Fruit fly (Drosophila melanogaster) whole organism, prepupa: ENCODE results near the gene CG11444.

Experiments used
- Blimp-1 ChIP-seq: fragments of 200-800 bp; sonication (Bioruptor generic); optimal IDR thresholded peaks from 3 replicates; lab custom pipeline; 2017; ENCODE audit warnings: missing biosample characterization, missing genetic modification characterization, mild to moderate bottlenecking, moderate library complexity, missing genetic modification reagents
- CG1621 ChIP-seq: fragments of 200-800 bp; sonication (Bioruptor generic); optimal IDR thresholded peaks from 3 replicates; lab custom pipeline; 2018; ENCODE audit warnings: missing biosample characterization, mild to moderate bottlenecking, missing genetic modification characterization
- CG3032 ChIP-seq: fragments of 200-800 bp; optimal IDR thresholded peaks from 2 replicates; lab custom pipeline; 2019; ENCODE audit warnings: missing biosample characterization, mild to moderate bottlenecking, missing genetic modification characterization, moderate library complexity
- Ets96B ChIP-seq: fragments of 200-800 bp; optimal IDR thresholded peaks from 2 replicates; lab custom pipeline; 2019; ENCODE audit warnings: missing biosample characterization, mild to moderate bottlenecking, missing genetic modification characterization, moderate library complexity
- Gug ChIP-seq: fragments of 200-800 bp; sonication (Bioruptor generic); IDR thresholded peaks from 2 replicates; pipeline ENCODE4 v1.3.6; 2022; ENCODE audit warnings: missing biosample characterization, missing genetic modification characterization
- OdsH ChIP-seq: fragments of 200-800 bp; sonication (Bioruptor generic); optimal IDR thresholded peaks from 3 replicates; lab custom pipeline; 2016; ENCODE audit warnings: missing biosample characterization, missing genetic modification characterization
- fkh ChIP-seq: fragments of 200-800 bp; sonication (Bioruptor generic); optimal IDR thresholded peaks from 3 replicates; lab custom pipeline; 2017; ENCODE audit warnings: missing biosample characterization, mild to moderate bottlenecking, missing genetic modification characterization, moderate library complexity
- lz ChIP-seq: fragments of 200-800 bp; sonication (Bioruptor generic); optimal IDR thresholded peaks from 3 replicates; lab custom pipeline; 2016; ENCODE audit warnings: missing biosample characterization, missing genetic modification characterization

DNA sequence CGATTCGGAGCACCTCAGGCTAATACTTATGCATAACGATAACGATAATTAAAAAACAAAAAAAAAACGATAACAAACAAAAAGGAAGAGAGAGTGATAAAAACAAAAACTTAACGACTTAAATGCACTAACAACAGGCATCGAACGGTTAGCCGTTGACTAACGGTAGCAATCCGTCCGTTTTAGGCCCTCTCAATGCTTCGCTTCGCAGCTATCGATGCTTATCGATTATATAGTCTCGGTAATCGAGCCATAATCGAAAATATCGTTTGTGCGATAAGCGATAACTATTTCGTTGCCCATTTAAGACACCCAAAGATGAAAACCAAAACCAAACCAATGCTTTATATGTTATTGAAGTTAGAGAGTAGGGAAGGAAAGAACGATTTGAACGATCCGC, 20.2 kb downstream of the CG11444 start:
- no peak for TF ChIP-seq Gug (GFP tag; lab: Robert Waterston, UW)
- TF ChIP-seq lz (GFP tag; lab: Kevin White, UChicago) = no peak
- no peak for TF ChIP-seq Blimp-1 (GFP tag; lab: Kevin White, UChicago)
- no peak for TF ChIP-seq OdsH (GFP tag; lab: Kevin White, UChicago)
- no peak for TF ChIP-seq CG1621 (tag; lab: Kevin White, UChicago)
- TF ChIP-seq Ets96B = no peak
- no peak for TF ChIP-seq fkh (GFP tag; lab: Kevin White, UChicago)
- TF ChIP-seq CG3032 (tag; lab: Kevin White, UChicago) = no peak
